Worm (Caenorhabditis elegans): ENCODE data around the gene F59A1.16.

ce11 chrV:17655205-17655604 lies 29.6 kb downstream of the F59A1.16 start:
- TF ChIP-seq ceh-43 (GFP tag; optimal IDR thresholded peaks at IDR 0.05) (no peak), sem-2 (GFP tag; optimal IDR thresholded peaks at IDR 0.05) (no peak), unc-62 (GFP tag; optimal IDR thresholded peaks at IDR 0.05) (no peak), nhr-12 (tag; optimal IDR thresholded peaks at IDR 0.05) (no peak), bed-3 (GFP tag; optimal IDR thresholded peaks at IDR 0.05) (no peak), ces-1 (GFP tag; optimal IDR thresholded peaks at IDR 0.05) (no peak), mep-1 (tag; optimal IDR thresholded peaks at IDR 0.05) (no peak), snpc-4 (tag; optimal IDR thresholded peaks at IDR 0.05) (no peak), nhr-76 (tag; optimal IDR thresholded peaks at IDR 0.05) (no peak)
